Worm (Caenorhabditis elegans): Measurements from ENCODE around the gene gba-1.

ce11 chrII:2195541-2195940 lies 19.0 kb downstream of the gba-1 start:
- TF ChIP-seq aly-2 (tag; optimal IDR thresholded peaks at IDR 0.05) = no peak
- TF ChIP-seq ama-1 (optimal IDR thresholded peaks at IDR 0.05) = no peak

Measured in whole organism, L1 larva.